Fruit fly (Drosophila melanogaster): ENCODE measurements around the gene Icmt.

Gene Icmt

DNA sequence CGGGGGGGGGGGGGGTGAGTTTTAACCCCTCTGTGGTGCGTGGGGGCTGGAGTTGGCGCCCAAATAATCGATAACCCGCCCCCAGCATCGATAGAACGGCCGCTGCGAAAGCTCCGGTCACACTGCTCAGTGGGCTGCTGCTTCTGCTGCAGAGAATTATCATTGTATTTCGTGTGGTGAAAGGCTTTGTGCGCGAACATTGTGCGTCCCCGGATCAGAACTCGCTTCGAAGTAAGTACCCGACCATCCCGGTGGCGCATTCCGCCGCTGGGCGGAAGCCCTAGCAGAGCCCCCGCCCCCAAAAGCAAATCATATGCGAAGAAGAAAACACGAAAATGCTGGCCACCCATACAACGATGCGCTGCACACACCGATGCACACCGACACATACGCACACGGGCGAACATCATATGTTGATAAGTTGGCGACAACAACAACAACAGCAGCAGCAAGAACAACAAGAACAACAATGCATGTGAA, 26.3 kb downstream of the Icmt start, which contains the start of gene Syx13 (continued):
- peak; percentile 41 for TF ChIP-seq Jarid2 (GFP tag; optimal IDR thresholded peaks at IDR 0.05)
- TF ChIP-seq CG2875 (GFP tag; optimal IDR thresholded peaks at IDR 0.05) = no peak
- TF ChIP-seq CG9437 (GFP tag; optimal IDR thresholded peaks at IDR 0.05) = no peak
- TF ChIP-seq seq (GFP tag; IDR thresholded peaks at IDR 0.05) = 0 out of 2 replicates have a peak, but pooled peaks have one; percentile 43
- no peak for TF ChIP-seq BtbVII (GFP tag; optimal IDR thresholded peaks at IDR 0.05)
- TF ChIP-seq cas (GFP tag; IDR thresholded peaks at IDR 0.05) = no peak
- TF ChIP-seq CG7271 (tag; optimal IDR thresholded peaks at IDR 0.05) = no peak
- TF ChIP-seq CG9797 (GFP tag; optimal IDR thresholded peaks at IDR 0.05) = peak; percentile 91
- no peak for TF ChIP-seq Bdp1 (GFP tag; optimal IDR thresholded peaks at IDR 0.05)
- TF ChIP-seq jigr1 (GFP tag; IDR thresholded peaks at IDR 0.05) = no peak
- TF ChIP-seq Camta (GFP tag; optimal IDR thresholded peaks at IDR 0.05) = no peak
- no peak; the same call in 2 of the 3 replicates for TF ChIP-seq zen2 (GFP tag; IDR thresholded peaks at IDR 0.05; ENCODE audit: partially characterized antibody)
- no peak for TF ChIP-seq CG9609 (GFP tag; optimal IDR thresholded peaks at IDR 0.05)
- peak; percentile 10 for TF ChIP-seq CG12299 (tag; optimal IDR thresholded peaks at IDR 0.05)
- TF ChIP-seq CG10543 (GFP tag; optimal IDR thresholded peaks at IDR 0.05) = peak; percentile 80
- TF ChIP-seq jumu (GFP tag; optimal IDR thresholded peaks at IDR 0.05) = no peak
- TF ChIP-seq Fer1 (GFP tag; optimal IDR thresholded peaks at IDR 0.05) = peak; percentile 70
- no peak for TF ChIP-seq Fer3 (tag; optimal IDR thresholded peaks at IDR 0.05)
- no peak for TF ChIP-seq Blimp-1 (GFP tag; optimal IDR thresholded peaks at IDR 0.05)
- no peak for TF ChIP-seq CG14965 (GFP tag; optimal IDR thresholded peaks at IDR 0.05; ENCODE audit: borderline replicate concordance)
- TF ChIP-seq CG6683 (GFP tag; optimal IDR thresholded peaks at IDR 0.05) = peak; percentile 40
- TF ChIP-seq PHDP (tag; optimal IDR thresholded peaks at IDR 0.05) = peak; percentile 1
- no peak for TF ChIP-seq Antp (GFP tag; optimal IDR thresholded peaks at IDR 0.05)
- TF ChIP-seq CG34224 (GFP tag; IDR thresholded peaks at IDR 0.05; ENCODE audit: partially characterized antibody) = peak; percentile 61; the same call in 2 of the 3 replicates
- TF ChIP-seq danr (GFP tag; IDR thresholded peaks at IDR 0.05) = no peak
- TF ChIP-seq slp2 (GFP tag; optimal IDR thresholded peaks at IDR 0.05) = no peak
- TF ChIP-seq sens-2 (GFP tag; IDR thresholded peaks at IDR 0.05) = no peak
- TF ChIP-seq cato (GFP tag; optimal IDR thresholded peaks at IDR 0.05; ENCODE audit: borderline replicate concordance) = no peak
- no peak for TF ChIP-seq Atf-2 (GFP tag; optimal IDR thresholded peaks at IDR 0.05)
- TF ChIP-seq CG5180 (GFP tag; optimal IDR thresholded peaks at IDR 0.05) = peak; percentile 39
- no peak for TF ChIP-seq CG4820 (GFP tag; optimal IDR thresholded peaks at IDR 0.05)
- TF ChIP-seq Sry-δ (GFP tag; optimal IDR thresholded peaks at IDR 0.05) = peak; percentile 61
- peak; percentile 58 for TF ChIP-seq nerfin-2 (GFP tag; IDR thresholded peaks at IDR 0.05; ENCODE audit: partially characterized antibody)
- TF ChIP-seq da (GFP tag; optimal IDR thresholded peaks at IDR 0.05) = no peak
- no peak for TF ChIP-seq pita (GFP tag; optimal IDR thresholded peaks at IDR 0.05)
- peak; percentile 63; the same call in 2 of the 3 replicates for TF ChIP-seq mld (GFP tag; IDR thresholded peaks at IDR 0.05; ENCODE audit: partially characterized antibody)
- TF ChIP-seq CG15269 (tag; optimal IDR thresholded peaks at IDR 0.05) = no peak
- peak; percentile 99 for TF ChIP-seq chinmo (GFP tag; IDR thresholded peaks at IDR 0.05; ENCODE audit: partially characterized antibody)
- no peak for TF ChIP-seq eyg (GFP tag; optimal IDR thresholded peaks at IDR 0.05)
- peak; percentile 26 for TF ChIP-seq nom (GFP tag; optimal IDR thresholded peaks at IDR 0.05)
- no peak for TF ChIP-seq ken (GFP tag; IDR thresholded peaks at IDR 0.05)
- TF ChIP-seq CG11695 (GFP tag; IDR thresholded peaks at IDR 0.05) = 0 out of 3 replicates have a peak, but pooled peaks have one; percentile 14
- no peak for TF ChIP-seq CG17328 (GFP tag; IDR thresholded peaks at IDR 0.05)
- no peak for TF ChIP-seq CG11398 (GFP tag; optimal IDR thresholded peaks at IDR 0.05)
- TF ChIP-seq knrl (GFP tag; IDR thresholded peaks at IDR 0.05; ENCODE audit: partially characterized antibody) = peak; percentile 78
- TF ChIP-seq CG34376 (GFP tag; optimal IDR thresholded peaks at IDR 0.05) = peak; percentile 75
- peak; percentile 5 for TF ChIP-seq exex (tag; optimal IDR thresholded peaks at IDR 0.05)
- TF ChIP-seq croc (GFP tag; conservative IDR thresholded peaks at IDR 0.05) = no peak
- no peak for TF ChIP-seq sqz (GFP tag; optimal IDR thresholded peaks at IDR 0.05)

All from whole organism, embryonic.